Fruit fly (Drosophila melanogaster) whole organism, embryonic: Measurements from ENCODE around the gene fwd.

Experiments used
- Adf1 ChIP-seq: fragments of 200-800 bp; sonication (Bioruptor generic); IDR thresholded peaks from 2 replicates; pipeline ENCODE4 v1.3.6; 2022; ENCODE audit warnings: missing biosample characterization, missing genetic modification characterization
- Atf3 ChIP-seq: fragments of 200-800 bp; sonication (Bioruptor generic); optimal IDR thresholded peaks from 3 replicates; lab custom pipeline; 2016; ENCODE audit warnings: missing biosample characterization, missing genetic modification characterization
- B-H2 ChIP-seq: fragments of 200-800 bp; sonication (Bioruptor generic); optimal IDR thresholded peaks from 2 replicates; lab custom pipeline; 2018; ENCODE audit warnings: missing biosample characterization, mild to moderate bottlenecking, missing genetic modification characterization
- CG12104 ChIP-seq: fragments of 200-800 bp; sonication (Bioruptor generic); optimal IDR thresholded peaks from 3 replicates; lab custom pipeline; 2016; ENCODE audit warnings: missing biosample characterization, missing genetic modification characterization
- CG13123 ChIP-seq: fragments of 200-800 bp; sonication (Bioruptor generic); optimal IDR thresholded peaks from 2 replicates; lab custom pipeline; 2016; ENCODE audit warnings: missing biosample characterization, missing genetic modification characterization
- CG17568 ChIP-seq: fragments of 200-800 bp; sonication (Bioruptor generic); optimal IDR thresholded peaks from 2 replicates; lab custom pipeline; 2018; ENCODE audit warnings: missing biosample characterization, mild to moderate bottlenecking, missing genetic modification characterization, moderate library complexity
- CG17912 ChIP-seq: fragments of 200-800 bp; sonication (Bioruptor generic); optimal IDR thresholded peaks from 2 replicates; lab custom pipeline; 2018; ENCODE audit warnings: missing biosample characterization, mild to moderate bottlenecking, missing genetic modification characterization
- CG2712 ChIP-seq: fragments of 200-800 bp; optimal IDR thresholded peaks from 3 replicates; lab custom pipeline; 2019; ENCODE audit warnings: missing biosample characterization, mild to moderate bottlenecking, missing genetic modification characterization, moderate library complexity
- CG31365 ChIP-seq: fragments of 200-800 bp; sonication (Bioruptor generic); optimal IDR thresholded peaks from 2 replicates; lab custom pipeline; 2018; ENCODE audit warnings: missing biosample characterization, mild to moderate bottlenecking, missing genetic modification characterization
- CG32532 ChIP-seq: fragments of 200-800 bp; sonication (Bioruptor generic); IDR thresholded peaks from 2 replicates; pipeline ENCODE4 v1.3.6; 2022; ENCODE audit warnings: missing biosample characterization, missing genetic modification characterization
- CG34376 ChIP-seq: fragments of 200-800 bp; sonication (Bioruptor generic); optimal IDR thresholded peaks from 2 replicates; lab custom pipeline; 2018; ENCODE audit warnings: missing biosample characterization, mild to moderate bottlenecking, missing genetic modification characterization
- CG6254 ChIP-seq: fragments of 200-800 bp; sonication (Bioruptor generic); optimal IDR thresholded peaks from 3 replicates; lab custom pipeline; 2017; ENCODE audit warnings: mild to moderate bottlenecking, missing biosample characterization, missing genetic modification reagents, missing genetic modification characterization
- CG6689 ChIP-seq: fragments of 200-800 bp; sonication (Bioruptor generic); IDR thresholded peaks from 2 replicates; pipeline ENCODE4 v1.3.6; 2022; ENCODE audit warnings: missing biosample characterization, missing genetic modification characterization
- CG6765 ChIP-seq: fragments of 200-800 bp; sonication (Bioruptor generic); optimal IDR thresholded peaks from 3 replicates; lab custom pipeline; 2017; ENCODE audit warnings: missing biosample characterization, mild to moderate bottlenecking, missing genetic modification characterization
- CG7839 ChIP-seq: fragments of 200-800 bp; sonication (Bioruptor generic); optimal IDR thresholded peaks from 3 replicates; lab custom pipeline; 2018; ENCODE audit warnings: missing biosample characterization, mild to moderate bottlenecking, missing genetic modification characterization, moderate library complexity
- CG7928 ChIP-seq: fragments of 200-800 bp; sonication (Bioruptor generic); optimal IDR thresholded peaks from 2 replicates; lab custom pipeline; 2017; ENCODE audit warnings: missing biosample characterization, mild to moderate bottlenecking, missing genetic modification characterization
- CG8089 ChIP-seq: fragments of 200-800 bp; sonication (Bioruptor generic); optimal IDR thresholded peaks from 3 replicates; lab custom pipeline; 2016; ENCODE audit warnings: missing biosample characterization, missing genetic modification characterization
- CHES-1-like ChIP-seq: fragments of 200-800 bp; sonication (Bioruptor generic); optimal IDR thresholded peaks from 2 replicates; lab custom pipeline; 2016; ENCODE audit warnings: missing biosample characterization, missing genetic modification characterization
- D19B ChIP-seq: fragments of 200-800 bp; sonication (Bioruptor generic); optimal IDR thresholded peaks from 2 replicates; lab custom pipeline; 2017; ENCODE audit warnings: missing biosample characterization, mild to moderate bottlenecking, missing genetic modification characterization
- Dbx ChIP-seq: fragments of 200-800 bp; sonication (Bioruptor generic); IDR thresholded peaks from 3 replicates; pipeline ENCODE4 v1.3.6; 2022; ENCODE audit warnings: missing biosample characterization, missing genetic modification characterization
- Elba2 ChIP-seq: fragments of 200-800 bp; sonication (Bioruptor generic); optimal IDR thresholded peaks from 3 replicates; lab custom pipeline; 2016; ENCODE audit warnings: missing biosample characterization, missing genetic modification characterization
- Gug ChIP-seq: fragments of 200-800 bp; sonication (Bioruptor generic); IDR thresholded peaks from 4 replicates; pipeline ENCODE4 v1.3.6; 2022; ENCODE audit warnings: missing biosample characterization, missing genetic modification characterization
- Hmr ChIP-seq: fragments of 200-800 bp; sonication (Bioruptor generic); optimal IDR thresholded peaks from 3 replicates; lab custom pipeline; 2017; ENCODE audit warnings: mild to moderate bottlenecking, missing biosample characterization, missing genetic modification reagents, missing genetic modification characterization
- Hmx ChIP-seq: fragments of 200-800 bp; sonication (Bioruptor generic); optimal IDR thresholded peaks from 2 replicates; lab custom pipeline; 2016; ENCODE audit warnings: missing biosample characterization, missing genetic modification characterization
- MBD-R2 ChIP-seq: fragments of 200-800 bp; sonication (Bioruptor generic); IDR thresholded peaks from 2 replicates; pipeline ENCODE4 v1.3.6; 2022; ENCODE audit warnings: missing biosample characterization, missing genetic modification characterization
- MTF-1 ChIP-seq: fragments of 200-800 bp; sonication (Bioruptor generic); optimal IDR thresholded peaks from 2 replicates; lab custom pipeline; 2018; ENCODE audit warnings: missing biosample characterization, mild to moderate bottlenecking, missing genetic modification characterization, borderline replicate concordance
- Meics ChIP-seq: fragments of 200-800 bp; sonication (Bioruptor generic); optimal IDR thresholded peaks from 2 replicates; lab custom pipeline; 2017; ENCODE audit warnings: missing biosample characterization, mild to moderate bottlenecking, missing genetic modification characterization
- NC2β ChIP-seq: fragments of 200-800 bp; sonication (Bioruptor generic); optimal IDR thresholded peaks from 2 replicates; lab custom pipeline; 2016; ENCODE audit warnings: missing biosample characterization, missing genetic modification characterization
- Sox100B ChIP-seq: fragments of 200-800 bp; sonication (Bioruptor generic); optimal IDR thresholded peaks from 3 replicates; lab custom pipeline; 2018; ENCODE audit warnings: missing biosample characterization, mild to moderate bottlenecking, missing genetic modification characterization
- Sox102F ChIP-seq: fragments of 200-800 bp; sonication (Bioruptor generic); optimal IDR thresholded peaks from 2 replicates; lab custom pipeline; 2018; ENCODE audit warnings: missing biosample characterization, mild to moderate bottlenecking, missing genetic modification characterization, moderate library complexity
- Xbp1 ChIP-seq: fragments of 200-800 bp; sonication (Bioruptor generic); optimal IDR thresholded peaks from 3 replicates; lab custom pipeline; 2016; ENCODE audit warnings: missing biosample characterization, mild to moderate bottlenecking, missing genetic modification characterization
- ase ChIP-seq: fragments of 200-800 bp; sonication (Bioruptor generic); IDR thresholded peaks from 3 replicates; pipeline ENCODE4 v1.3.6; 2022; ENCODE audit warnings: missing biosample characterization, missing genetic modification characterization
- bbx ChIP-seq: fragments of 200-800 bp; sonication (Bioruptor generic); IDR thresholded peaks from 2 replicates; pipeline ENCODE4 v1.3.6; 2022; ENCODE audit warnings: missing biosample characterization, missing genetic modification characterization; ENCODE audit not compliant: partially characterized antibody
- btn ChIP-seq: fragments of 200-800 bp; sonication (Bioruptor generic); optimal IDR thresholded peaks from 2 replicates; lab custom pipeline; 2016; ENCODE audit warnings: missing biosample characterization, missing genetic modification characterization
- cad ChIP-seq: fragments of >200 bp; optimal IDR thresholded peaks from 2 replicates; lab custom pipeline; 2017; ENCODE audit warnings: missing biosample characterization, missing genetic modification characterization
- dpn ChIP-seq, 2 experiments: fragments of 200-800 bp; sonication (Bioruptor generic); optimal IDR thresholded peaks; 3 replicates each; lab custom pipeline; 2016; ENCODE audit warnings: missing biosample characterization in 2 of 2, missing genetic modification characterization in 2 of 2
- esg ChIP-seq: fragments of 200-800 bp; sonication (Bioruptor generic); conservative IDR thresholded peaks from 2 replicates; pipeline ENCODE4 v1.3.6; 2022; ENCODE audit warnings: missing biosample characterization, missing genetic modification characterization
- exex ChIP-seq: fragments of 200-800 bp; sonication (Bioruptor generic); optimal IDR thresholded peaks from 4 replicates; lab custom pipeline; 2018; ENCODE audit warnings: missing biosample characterization, mild to moderate bottlenecking, missing genetic modification characterization, moderate library complexity
- fd64A ChIP-seq: fragments of 200-800 bp; sonication (Bioruptor generic); optimal IDR thresholded peaks from 3 replicates; lab custom pipeline; 2018; ENCODE audit warnings: missing biosample characterization, mild to moderate bottlenecking, missing genetic modification characterization
- gsb ChIP-seq: fragments of 200-800 bp; sonication (Bioruptor generic); IDR thresholded peaks from 2 replicates; pipeline ENCODE4 v1.3.6; 2022; ENCODE audit warnings: missing biosample characterization, missing genetic modification characterization
- lola ChIP-seq, 3 experiments: fragments of >200 bp in 2 of 3; fragments of 200-800 bp in 1 of 3; sonication (Bioruptor generic) in 1 of 3; optimal IDR thresholded peaks; 2 replicates each; lab custom pipeline; 2017 to 2019; ENCODE audit warnings: missing biosample characterization in 3 of 3, missing genetic modification characterization in 3 of 3, mild to moderate bottlenecking in 1 of 3, moderate library complexity in 1 of 3
- nau ChIP-seq: fragments of 200-800 bp; sonication (Bioruptor generic); optimal IDR thresholded peaks from 3 replicates; lab custom pipeline; 2017; ENCODE audit warnings: missing biosample characterization, mild to moderate bottlenecking, missing genetic modification characterization, missing genetic modification reagents
- nom ChIP-seq: fragments of 200-800 bp; sonication (Bioruptor generic); optimal IDR thresholded peaks from 2 replicates; lab custom pipeline; 2017; ENCODE audit warnings: missing biosample characterization, missing genetic modification characterization, mild to moderate bottlenecking, moderate library complexity, missing genetic modification reagents
- pita ChIP-seq: fragments of 200-800 bp; sonication (Bioruptor generic); optimal IDR thresholded peaks from 2 replicates; lab custom pipeline; 2017; ENCODE audit warnings: missing biosample characterization, mild to moderate bottlenecking, missing genetic modification characterization
- sc ChIP-seq, 3 experiments: fragments of >200 bp in 2 of 3; fragments of 200-800 bp in 1 of 3; sonication (Bioruptor generic) in 1 of 3; optimal IDR thresholded peaks; 2 replicates in 2 of 3; 3 replicates in 1 of 3; lab custom pipeline; 2017; ENCODE audit warnings: mild to moderate bottlenecking in 1 of 3, missing biosample characterization in 1 of 3, missing genetic modification characterization in 1 of 3, missing genetic modification reagents in 1 of 3
- tap ChIP-seq: fragments of 200-800 bp; optimal IDR thresholded peaks from 3 replicates; lab custom pipeline; 2019; ENCODE audit warnings: missing biosample characterization, mild to moderate bottlenecking, missing genetic modification characterization, moderate library complexity
- wdn ChIP-seq: fragments of 200-800 bp; sonication (Bioruptor generic); IDR thresholded peaks from 2 replicates; pipeline ENCODE4 v1.3.6; 2022; ENCODE audit warnings: missing biosample characterization, missing genetic modification characterization
- z ChIP-seq: fragments of 200-800 bp; sonication (Bioruptor generic); IDR thresholded peaks from 3 replicates; pipeline ENCODE4 v1.3.6; 2022; ENCODE audit warnings: missing biosample characterization, missing genetic modification characterization

Gene fwd

DNA sequence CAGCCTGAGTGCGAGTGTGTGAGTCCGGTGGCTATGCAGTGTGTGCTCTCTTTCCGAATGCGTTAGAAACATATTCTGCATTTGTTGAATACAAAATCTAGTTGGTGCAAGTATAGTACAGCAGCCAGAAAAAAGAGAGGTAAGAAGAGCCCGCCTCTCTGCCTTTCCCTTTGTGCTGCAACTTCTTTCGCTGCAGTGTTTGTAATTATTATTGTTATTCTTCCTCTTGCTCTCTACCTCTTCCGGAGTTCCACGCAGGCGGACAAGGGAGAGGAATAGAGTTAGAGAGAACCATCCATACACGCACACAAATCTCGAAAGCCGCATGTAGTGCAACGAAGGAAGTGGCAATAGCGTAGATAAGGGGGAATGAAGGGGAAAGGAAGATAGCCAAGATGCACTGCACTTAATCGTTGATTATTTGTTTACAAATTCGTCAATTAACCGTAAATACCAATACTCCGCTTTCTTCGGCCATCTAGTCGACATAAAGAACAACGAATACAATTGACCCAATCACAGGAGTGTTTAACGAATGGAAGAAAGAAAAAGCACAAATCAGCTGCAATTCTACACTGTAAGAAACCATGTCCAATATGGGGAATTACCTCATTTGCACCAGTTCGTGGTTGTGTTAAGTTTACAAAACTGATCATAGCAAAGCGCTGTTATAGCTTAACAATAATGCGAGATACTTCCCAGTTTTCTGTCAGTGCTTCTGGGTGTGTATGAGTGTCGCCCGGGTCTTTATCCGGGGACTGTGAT lies 28.1 kb upstream of the fwd start (continued):
- peak; percentile 34 for TF ChIP-seq CG17568 (GFP tag; lab: Kevin White, UChicago)
- peak; percentile 59; the same call in 1 of the 3 replicates for TF ChIP-seq ase (GFP tag; lab: Robert Waterston, UW)
- peak; percentile 55; the same call in 1 of the 2 replicates for TF ChIP-seq esg
- peak; percentile 49; the same call in 2 of the 4 replicates for TF ChIP-seq Gug (GFP tag; lab: Robert Waterston, UW)
- TF ChIP-seq dpn (GFP tag; optimal IDR thresholded peaks at IDR 0.05; lab: Kevin White, UChicago), result peak; percentile 66 to 80
- TF ChIP-seq CG6254, result peak; percentile 69
- peak; percentile 14 for TF ChIP-seq MTF-1
- TF ChIP-seq CG31365 (tag; lab: Kevin White, UChicago), result peak; percentile 11
- no peak for TF ChIP-seq exex (tag; lab: Kevin White, UChicago)
- peak; percentile 80 for TF ChIP-seq Xbp1
- TF ChIP-seq Sox102F (GFP tag; lab: Kevin White, UChicago), result peak; percentile 86
- TF ChIP-seq MBD-R2, result no peak
- TF ChIP-seq Meics (GFP tag; lab: Kevin White, UChicago), result peak; percentile 13
- TF ChIP-seq cad, result no peak
- peak; percentile 15 for TF ChIP-seq Hmr
- peak; percentile 62 for TF ChIP-seq tap (tag; lab: Kevin White, UChicago)
- peak; percentile 75 for TF ChIP-seq CG7839 (tag; lab: Kevin White, UChicago)
- peak; percentile 80 for TF ChIP-seq fd64A (GFP tag; lab: Kevin White, UChicago)
- TF ChIP-seq CG17912, result peak; percentile 15
- no peak for TF ChIP-seq Hmx (GFP tag; lab: Kevin White, UChicago)
- TF ChIP-seq btn (GFP tag; lab: Kevin White, UChicago), result peak; percentile 66
- TF ChIP-seq NC2β (GFP tag; lab: Kevin White, UChicago), result peak; percentile 65
- peak; percentile 61 for TF ChIP-seq nom (GFP tag; lab: Kevin White, UChicago)
- TF ChIP-seq Adf1 (GFP tag; lab: Robert Waterston, UW), result no peak
- peak in 1 of 3 experiments; percentile 69 for TF ChIP-seq lola (GFP tag; optimal IDR thresholded peaks at IDR 0.05; lab: Kevin White, UChicago)
- TF ChIP-seq nau (GFP tag; lab: Kevin White, UChicago), result peak; percentile 49
- peak; percentile 15 for TF ChIP-seq CG6765 (GFP tag; lab: Kevin White, UChicago)
- peak; percentile 70 for TF ChIP-seq Atf3 (GFP tag; lab: Kevin White, UChicago)
- no peak for TF ChIP-seq B-H2 (GFP tag; lab: Kevin White, UChicago)
- no peak for TF ChIP-seq sc (optimal IDR thresholded peaks at IDR 0.05; lab: Kevin White, UChicago)
- TF ChIP-seq sc (GFP tag; optimal IDR thresholded peaks at IDR 0.05; lab: Kevin White, UChicago), result peak; percentile 78
- TF ChIP-seq Elba2 (GFP tag; lab: Kevin White, UChicago), result peak; percentile 12
- no peak for TF ChIP-seq bbx (GFP tag; lab: Robert Waterston, UW)
- no peak for TF ChIP-seq CG12104 (GFP tag; lab: Kevin White, UChicago)
- peak; percentile 69 for TF ChIP-seq Sox100B
- TF ChIP-seq CG8089 (GFP tag; lab: Kevin White, UChicago), result peak; percentile 73
- peak; percentile 87 for TF ChIP-seq CG2712 (tag; lab: Kevin White, UChicago)
- TF ChIP-seq CG34376, result no peak
- no peak for TF ChIP-seq Dbx
- TF ChIP-seq D19B, result no peak
- no peak for TF ChIP-seq CG7928 (GFP tag; lab: Kevin White, UChicago)
- TF ChIP-seq gsb (GFP tag; lab: Robert Waterston, UW), result no peak
- TF ChIP-seq z (GFP tag; lab: Robert Waterston, UW), result 0 out of 3 replicates have a peak, but pooled peaks have one; percentile 36
- no peak for TF ChIP-seq pita (GFP tag; lab: Kevin White, UChicago)
- TF ChIP-seq CG13123 (GFP tag; lab: Kevin White, UChicago), result peak; percentile 62
- TF ChIP-seq CHES-1-like (GFP tag; lab: Kevin White, UChicago), result peak; percentile 58
- peak; percentile 54 for TF ChIP-seq CG6689 (GFP tag; lab: Robert Waterston, UW)
- TF ChIP-seq wdn (GFP tag; lab: Robert Waterston, UW), result no peak
- TF ChIP-seq CG32532, result no peak
